Worm (Caenorhabditis elegans): ENCODE results near the gene his-16.

DNA sequence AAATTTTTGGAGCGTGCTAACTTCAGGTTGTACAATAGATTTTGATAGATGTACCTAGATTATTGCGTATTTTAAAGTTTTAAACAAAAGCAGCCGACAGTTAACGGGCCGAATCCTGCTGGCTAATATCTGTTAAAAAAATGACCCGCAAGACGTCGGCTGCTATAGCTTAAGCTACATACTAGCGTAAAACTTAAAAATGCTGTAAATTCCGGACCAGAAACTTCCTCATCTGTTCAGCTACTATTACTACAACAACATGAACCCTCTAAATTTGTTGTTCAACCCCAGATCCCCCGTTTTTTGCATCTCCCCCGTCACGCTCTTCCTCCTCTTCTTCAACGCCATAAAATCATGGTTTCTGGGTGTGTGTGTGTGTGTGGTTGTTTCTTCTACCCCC is 31.0 kb downstream of the his-16 start:
- no peak for TF ChIP-seq egl-27 (tag; optimal IDR thresholded peaks at IDR 0.05)
- TF ChIP-seq nhr-23 (tag; optimal IDR thresholded peaks at IDR 0.05): no peak
- TF ChIP-seq zag-1 (tag; optimal IDR thresholded peaks at IDR 0.05): no peak
- no peak for TF ChIP-seq ztf-11 (tag; optimal IDR thresholded peaks at IDR 0.05)
- no peak for TF ChIP-seq mdl-1 (tag; optimal IDR thresholded peaks at IDR 0.05)
- TF ChIP-seq sma-9 (GFP tag; optimal IDR thresholded peaks at IDR 0.05): no peak
- no peak for TF ChIP-seq sma-9 (tag; optimal IDR thresholded peaks at IDR 0.05)
- TF ChIP-seq blmp-1 (tag; optimal IDR thresholded peaks at IDR 0.05; ENCODE audit: insufficient read depth): no peak
- TF ChIP-seq ztf-4 (tag; optimal IDR thresholded peaks at IDR 0.05): no peak
- no peak for TF ChIP-seq unc-39 (tag; optimal IDR thresholded peaks at IDR 0.05)
- TF ChIP-seq elt-1 (tag; optimal IDR thresholded peaks at IDR 0.05): no peak
- TF ChIP-seq nhr-11 (tag; optimal IDR thresholded peaks at IDR 0.05): no peak
- TF ChIP-seq ZK546.5 (tag; optimal IDR thresholded peaks at IDR 0.05): no peak
- TF ChIP-seq lsy-2 (tag; optimal IDR thresholded peaks at IDR 0.05): no peak
- TF ChIP-seq skn-1 (tag; optimal IDR thresholded peaks at IDR 0.05): no peak
